Worm (Caenorhabditis elegans) whole organism, L1 larva: ENCODE results near the gene cam-1.

Source experiments
- C04F5.9 ChIP-seq: sonication (generic microtip); optimal IDR thresholded peaks from 2 replicates; lab custom pipeline; 2016; ENCODE audit warnings: missing genetic modification characterization, missing compliant biosample characterization
- Y116A8C.19 ChIP-seq: sonication (generic microtip); optimal IDR thresholded peaks from 2 replicates; lab custom pipeline; 2016; ENCODE audit warnings: missing compliant biosample characterization, missing genetic modification characterization, borderline replicate concordance
- alr-1 ChIP-seq: fragments of 200-800 bp; sonication (Bioruptor generic); optimal IDR thresholded peaks from 2 replicates; lab custom pipeline; 2018; ENCODE audit warnings: borderline replicate concordance, mild to moderate bottlenecking, missing genetic modification characterization, missing compliant biosample characterization
- ama-1 ChIP-seq: fragments of 150-350 bp; optimal IDR thresholded peaks from 2 replicates; lab custom pipeline; 2014
- ceh-63 ChIP-seq: fragments of 200-800 bp; sonication (Bioruptor generic); optimal IDR thresholded peaks from 2 replicates; lab custom pipeline; 2018; ENCODE audit warnings: mild to moderate bottlenecking, missing genetic modification characterization, missing compliant biosample characterization
- ceh-8 ChIP-seq: fragments of 200-800 bp; sonication (Bioruptor generic); optimal IDR thresholded peaks from 2 replicates; lab custom pipeline; 2018; ENCODE audit warnings: mild to moderate bottlenecking, missing genetic modification characterization, moderate library complexity, missing compliant biosample characterization
- ceh-82 ChIP-seq, 3 experiments: fragments of 150-350 bp in 1 of 3; sonication (generic microtip) in 2 of 3; optimal IDR thresholded peaks; 2 replicates each; lab custom pipeline; 2014 to 2017; ENCODE audit warnings: missing biosample characterization in 3 of 3, missing genetic modification characterization in 3 of 3
- ceh-90 ChIP-seq: sonication (generic microtip); optimal IDR thresholded peaks from 2 replicates; lab custom pipeline; 2016; ENCODE audit warnings: missing genetic modification characterization, missing compliant biosample characterization
- ces-1 ChIP-seq: fragments of 150-350 bp; optimal IDR thresholded peaks from 2 replicates; lab custom pipeline; 2014; ENCODE audit warnings: missing biosample characterization, missing genetic modification reagents, missing genetic modification characterization
- dpl-1 ChIP-seq, 3 experiments: fragments of 150-350 bp in 2 of 3; sonication (generic microtip) in 1 of 3; optimal IDR thresholded peaks; 2 replicates each; lab custom pipeline; 2014 to 2017; ENCODE audit warnings: missing biosample characterization in 3 of 3, missing genetic modification characterization in 3 of 3, missing genetic modification reagents in 3 of 3
- efl-3 ChIP-seq: fragments of 200-800 bp; sonication (Bioruptor generic); optimal IDR thresholded peaks from 2 replicates; lab custom pipeline; 2018; ENCODE audit warnings: mild to moderate bottlenecking, missing genetic modification characterization, missing compliant biosample characterization
- egl-13 ChIP-seq: sonication (generic microtip); optimal IDR thresholded peaks from 2 replicates; lab custom pipeline; 2016; ENCODE audit warnings: missing genotype, missing genetic modification reagents, missing genetic modification characterization, missing compliant biosample characterization
- egl-27 ChIP-seq, 2 experiments: fragments of 150-350 bp in 1 of 2; sonication (generic microtip); optimal IDR thresholded peaks; 3 replicates each; lab custom pipeline; 2017 to 2018; ENCODE audit warnings: missing biosample characterization in 2 of 2, missing genetic modification characterization in 2 of 2, missing genetic modification reagents in 2 of 2
- fkh-10 ChIP-seq: sonication (generic microtip); optimal IDR thresholded peaks from 2 replicates; lab custom pipeline; 2017; ENCODE audit warnings: missing biosample characterization, missing genetic modification reagents, missing genetic modification characterization
- fkh-4 ChIP-seq: sonication (generic microtip); optimal IDR thresholded peaks from 2 replicates; lab custom pipeline; 2016; ENCODE audit warnings: missing compliant biosample characterization, missing genetic modification characterization, borderline replicate concordance
- fkh-8 ChIP-seq: sonication (generic microtip); optimal IDR thresholded peaks from 2 replicates; lab custom pipeline; 2016; ENCODE audit warnings: mild to moderate bottlenecking, missing genetic modification characterization, missing compliant biosample characterization
- grh-1 ChIP-seq: fragments of 200-800 bp; sonication (Bioruptor generic); IDR thresholded peaks from 2 replicates; pipeline ENCODE4 v1.3.6; 2022; ENCODE audit warnings: missing genetic modification reagents, missing genetic modification characterization, missing compliant biosample characterization
- hlh-17 ChIP-seq: fragments of 200-800 bp; sonication (Bioruptor generic); optimal IDR thresholded peaks from 2 replicates; lab custom pipeline; 2018; ENCODE audit warnings: missing genetic modification characterization, mild to moderate bottlenecking, missing compliant biosample characterization, moderate library complexity, borderline replicate concordance
- hlh-4 ChIP-seq: sonication (generic microtip); optimal IDR thresholded peaks from 2 replicates; lab custom pipeline; 2016; ENCODE audit warnings: mild to moderate bottlenecking, missing genetic modification characterization, missing compliant biosample characterization
- hpl-2 ChIP-seq: fragments of 150-350 bp; optimal IDR thresholded peaks from 2 replicates; lab custom pipeline; 2014; ENCODE audit warnings: missing biosample characterization, missing genetic modification reagents, missing genetic modification characterization
- irx-1 ChIP-seq: sonication (generic microtip); optimal IDR thresholded peaks from 2 replicates; lab custom pipeline; 2016; ENCODE audit warnings: missing genetic modification characterization, missing compliant biosample characterization
- isw-1 ChIP-seq: fragments of 200-800 bp; sonication (Bioruptor generic); IDR thresholded peaks from 2 replicates; pipeline ENCODE4 v1.3.6; 2022; ENCODE audit warnings: missing genetic modification characterization, missing compliant biosample characterization
- lin-13 ChIP-seq: fragments of 150-350 bp; optimal IDR thresholded peaks from 2 replicates; lab custom pipeline; 2014; ENCODE audit warnings: missing biosample characterization, missing genetic modification reagents, missing genetic modification characterization
- lin-35 ChIP-seq, 2 experiments: fragments of 150-350 bp; optimal IDR thresholded peaks; 2 replicates each; lab custom pipeline; 2014; ENCODE audit warnings: missing biosample characterization in 2 of 2, missing genetic modification characterization in 2 of 2, missing genetic modification reagents in 2 of 2
- lin-39 ChIP-seq: fragments of 150-350 bp; optimal IDR thresholded peaks from 2 replicates; lab custom pipeline; 2014; ENCODE audit warnings: missing biosample characterization, missing genetic modification reagents, missing genetic modification characterization
- lsy-2 ChIP-seq, 2 experiments: fragments of 150-350 bp; optimal IDR thresholded peaks; 2 replicates each; lab custom pipeline; 2014; ENCODE audit warnings: missing biosample characterization in 2 of 2, missing genetic modification characterization in 2 of 2
- mdl-1 ChIP-seq, 2 experiments: fragments of 150-350 bp; optimal IDR thresholded peaks; 2 replicates each; lab custom pipeline; 2014 to 2017; ENCODE audit warnings: missing biosample characterization in 2 of 2, missing genetic modification characterization in 2 of 2, inconsistent platforms in 1 of 2
- mef-2 ChIP-seq: fragments of 150-350 bp; optimal IDR thresholded peaks from 2 replicates; lab custom pipeline; 2014; ENCODE audit warnings: missing biosample characterization, missing genetic modification characterization
- nhr-11 ChIP-seq: fragments of 150-350 bp; optimal IDR thresholded peaks from 2 replicates; lab custom pipeline; 2014; ENCODE audit warnings: missing biosample characterization, missing genetic modification characterization
- nhr-12 ChIP-seq: sonication (generic microtip); optimal IDR thresholded peaks from 2 replicates; lab custom pipeline; 2017; ENCODE audit warnings: missing biosample characterization, missing genetic modification characterization
- nhr-19 ChIP-seq: fragments of 200-800 bp; sonication (Bioruptor generic); conservative IDR thresholded peaks from 2 replicates; pipeline ENCODE4 v1.3.6; 2022; ENCODE audit warnings: missing genetic modification characterization, missing compliant biosample characterization
- nhr-20 ChIP-seq: sonication (generic microtip); optimal IDR thresholded peaks from 2 replicates; lab custom pipeline; 2016; ENCODE audit warnings: mild to moderate bottlenecking, missing genetic modification characterization, missing compliant biosample characterization
- nhr-47 ChIP-seq: sonication (generic microtip); optimal IDR thresholded peaks from 2 replicates; lab custom pipeline; 2016; ENCODE audit warnings: mild to moderate bottlenecking, missing genetic modification characterization, moderate library complexity, missing compliant biosample characterization
- nhr-71 ChIP-seq: sonication (generic microtip); optimal IDR thresholded peaks from 2 replicates; lab custom pipeline; 2016; ENCODE audit warnings: mild to moderate bottlenecking, missing genetic modification characterization, moderate library complexity, missing compliant biosample characterization
- nhr-77 ChIP-seq: fragments of 150-350 bp; optimal IDR thresholded peaks from 2 replicates; lab custom pipeline; 2014; ENCODE audit warnings: missing biosample characterization, missing genetic modification characterization
- nhr-85 ChIP-seq: sonication (generic microtip); peaks from one replicate; lab custom pipeline; 2016; ENCODE audit warnings: missing genetic modification characterization, inconsistent platforms, missing compliant biosample characterization
- nhr-90 ChIP-seq: sonication (generic microtip); optimal IDR thresholded peaks from 2 replicates; lab custom pipeline; 2016; ENCODE audit warnings: mild to moderate bottlenecking, missing genetic modification characterization, missing compliant biosample characterization; ENCODE audit not compliant: poor library complexity
- snpc-4 ChIP-seq: fragments of 150-350 bp; optimal IDR thresholded peaks from 2 replicates; lab custom pipeline; 2014; ENCODE audit warnings: missing biosample characterization, missing genetic modification characterization
- sptf-1 ChIP-seq: fragments of 150-350 bp; optimal IDR thresholded peaks from 2 replicates; lab custom pipeline; 2014; ENCODE audit warnings: missing biosample characterization, missing genetic modification characterization
- tbx-2 ChIP-seq: sonication (generic microtip); optimal IDR thresholded peaks from 2 replicates; lab custom pipeline; 2016; ENCODE audit warnings: missing genetic modification characterization, missing compliant biosample characterization
- tlp-1 ChIP-seq: fragments of 150-350 bp; optimal IDR thresholded peaks from 2 replicates; lab custom pipeline; 2014; ENCODE audit warnings: missing biosample characterization, missing genetic modification characterization
- unc-130 ChIP-seq: fragments of 150-350 bp; optimal IDR thresholded peaks from 2 replicates; lab custom pipeline; 2017; ENCODE audit warnings: missing biosample characterization, missing genetic modification characterization, inconsistent platforms
- unc-30 ChIP-seq: sonication (generic microtip); optimal IDR thresholded peaks from 2 replicates; lab custom pipeline; 2017; ENCODE audit warnings: missing biosample characterization, missing genetic modification characterization
- vab-15 ChIP-seq: sonication (generic microtip); optimal IDR thresholded peaks from 2 replicates; lab custom pipeline; 2017; ENCODE audit warnings: missing genotype, mild to moderate bottlenecking, missing genetic modification characterization, missing compliant biosample characterization
- xbp-1 ChIP-seq: sonication (generic microtip); optimal IDR thresholded peaks from 2 replicates; lab custom pipeline; 2016; ENCODE audit warnings: missing genetic modification characterization, missing compliant biosample characterization
- zag-1 ChIP-seq: fragments of 150-350 bp; optimal IDR thresholded peaks from 2 replicates; lab custom pipeline; 2014; ENCODE audit warnings: missing biosample characterization, missing genetic modification characterization
- zip-4 ChIP-seq: fragments of 200-800 bp; sonication (Bioruptor generic); optimal IDR thresholded peaks from 2 replicates; lab custom pipeline; 2018; ENCODE audit warnings: mild to moderate bottlenecking, missing genetic modification characterization, moderate library complexity, missing compliant biosample characterization
- ztf-4 ChIP-seq: fragments of 150-350 bp; optimal IDR thresholded peaks from 2 replicates; lab custom pipeline; 2014; ENCODE audit warnings: missing biosample characterization, missing genetic modification characterization

cam-1 gene

ce11 chrII:9283668-9284357, 26.3 kb downstream of the cam-1 start (continued):
- TF ChIP-seq nhr-20 (peak; percentile 93), C04F5.9 (tag; lab: Kevin White, UChicago) (no peak), ceh-90 (tag; lab: Kevin White, UChicago) (no peak), unc-130 (peak; percentile 97), irx-1 (tag; lab: Kevin White, UChicago) (peak; percentile 57), nhr-19 (peak; percentile 86), lin-35 (GFP tag; optimal IDR thresholded peaks at IDR 0.05; lab: Kevin White, UChicago) (peak; percentile 28 to 72), tlp-1 (no peak), alr-1 (tag; lab: Kevin White, UChicago) (no peak), nhr-85 (tag; lab: Kevin White, UChicago) (peak; percentile 93), zip-4 (GFP tag; lab: Kevin White, UChicago) (peak; percentile 29), egl-13 (tag; lab: Kevin White, UChicago) (no peak), xbp-1 (tag; lab: Kevin White, UChicago) (peak; percentile 53), tbx-2 (tag; lab: Kevin White, UChicago) (peak; percentile 75), vab-15 (peak; percentile 46), hlh-4 (tag; lab: Kevin White, UChicago) (no peak), nhr-71 (tag; lab: Kevin White, UChicago) (peak; percentile 95), nhr-47 (tag; lab: Kevin White, UChicago) (peak; percentile 71), ztf-4 (tag; lab: Kevin White, UChicago) (peak; percentile 48)

- TF ChIP-seq efl-3 (GFP tag; lab: Kevin White, UChicago) (no peak), ceh-63 (GFP tag; lab: Kevin White, UChicago) (no peak), egl-27 (tag; optimal IDR thresholded peaks at IDR 0.05; lab: Kevin White, UChicago) (peak; percentile 50 to 59), alr-1 (tag; lab: Kevin White, UChicago) (no peak), fkh-10 (peak; percentile 81), nhr-12 (no peak), isw-1 (peak; percentile 62), grh-1 (GFP tag; lab: Robert Waterston, UW) (peak; percentile 70), fkh-8 (peak; percentile 95), dpl-1 (GFP tag; optimal IDR thresholded peaks at IDR 0.05; lab: Kevin White, UChicago) (peak; percentile 61 to 65 (median 64)), hpl-2 (GFP tag; lab: Kevin White, UChicago) (peak; percentile 61), fkh-4 (tag; lab: Kevin White, UChicago) (no peak), nhr-47 (tag; lab: Kevin White, UChicago) (peak; percentile 92), nhr-11 (peak; percentile 62), unc-130 (peak; percentile 66), ceh-8 (GFP tag; lab: Kevin White, UChicago) (peak; percentile 56), hlh-17 (no peak), ceh-82 (tag; optimal IDR thresholded peaks at IDR 0.05; lab: Kevin White, UChicago) (peak; percentile 60 to 92 (median 75)), zip-4 (GFP tag; lab: Kevin White, UChicago) (peak; percentile 45), xbp-1 (tag; lab: Kevin White, UChicago) (peak; percentile 88), sptf-1 (tag; lab: Kevin White, UChicago) (no peak), irx-1 (tag; lab: Kevin White, UChicago) (peak; percentile 71), ces-1 (no peak), mdl-1 (tag; optimal IDR thresholded peaks at IDR 0.05; lab: Kevin White, UChicago) (peak in 1 of 2 experiments; percentile 90), ama-1 (lab: Kevin White, UChicago) (peak; percentile 76), unc-30 (tag; lab: Kevin White, UChicago) (no peak), lsy-2 (tag; optimal IDR thresholded peaks at IDR 0.05; lab: Kevin White, UChicago) (peak; percentile 89 to 96), hlh-4 (tag; lab: Kevin White, UChicago) (no peak), snpc-4 (tag; lab: Kevin White, UChicago) (peak; percentile 51), Y116A8C.19 (tag; lab: Kevin White, UChicago) (no peak), nhr-90 (tag; lab: Kevin White, UChicago) (peak; percentile 84), lin-13 (GFP tag; lab: Kevin White, UChicago) (peak; percentile 85), nhr-77 (tag; lab: Kevin White, UChicago) (peak; percentile 94), C04F5.9 (tag; lab: Kevin White, UChicago) (peak; percentile 44), mef-2 (tag; lab: Kevin White, UChicago) (peak; percentile 57), lin-39 (tag; lab: Kevin White, UChicago) (no peak), zag-1 (tag; lab: Kevin White, UChicago) (peak; percentile 38), egl-13 (tag; lab: Kevin White, UChicago) (peak; percentile 46)
Observed at ce11 chrII:9282787-9283186, 27.3 kb downstream of the cam-1 start.
